Worm (Caenorhabditis elegans) whole organism, young adult: ENCODE data around the gene nhr-97.

ENCODE experiments used
- B0019.2 ChIP-seq: fragments of 200-800 bp; sonication (Bioruptor generic); conservative IDR thresholded peaks from 2 replicates; pipeline ENCODE4 v1.3.6; 2022; ENCODE audit warnings: missing genetic modification reagents, missing genetic modification characterization, missing compliant biosample characterization
- C06A6.2 ChIP-seq: fragments of 200-800 bp; sonication (Bioruptor generic); conservative IDR thresholded peaks from 2 replicates; pipeline ENCODE4 v1.3.6; 2022; ENCODE audit warnings: missing genetic modification characterization, missing compliant biosample characterization
- F22D6.2 ChIP-seq: sonication (generic microtip); optimal IDR thresholded peaks from 2 replicates; lab custom pipeline; 2016; ENCODE audit warnings: mild to moderate bottlenecking, missing genetic modification characterization, missing compliant biosample characterization
- F37B4.10 ChIP-seq: fragments of 200-800 bp; sonication (Bioruptor generic); IDR thresholded peaks from 2 replicates; pipeline ENCODE4 v1.3.6; 2022; ENCODE audit warnings: missing genetic modification characterization, missing compliant biosample characterization
- F49E8.2 ChIP-seq: sonication (generic microtip); optimal IDR thresholded peaks from 3 replicates; lab custom pipeline; 2017; ENCODE audit warnings: missing genetic modification characterization, mild to moderate bottlenecking, missing compliant biosample characterization, antibody characterized with exemption, moderate library complexity; ENCODE audit not compliant: insufficient read depth
- F57A8.1 ChIP-seq: fragments of 200-800 bp; sonication (Bioruptor generic); optimal IDR thresholded peaks from 2 replicates; lab custom pipeline; 2018; ENCODE audit warnings: mild to moderate bottlenecking, missing genetic modification characterization, moderate library complexity, missing compliant biosample characterization
- K11D2.4 ChIP-seq: fragments of 200-800 bp; sonication (Bioruptor generic); IDR thresholded peaks from 2 replicates; pipeline ENCODE4 v1.3.6; 2022; ENCODE audit warnings: missing genetic modification reagents, missing genetic modification characterization, missing compliant biosample characterization
- Y56A3A.18 ChIP-seq: fragments of 200-800 bp; sonication (Bioruptor generic); IDR thresholded peaks from 2 replicates; pipeline ENCODE4 v1.3.6; 2022; ENCODE audit warnings: missing genetic modification reagents, missing genetic modification characterization, missing compliant biosample characterization
- Y79H2A.3 ChIP-seq: fragments of 200-800 bp; sonication (Bioruptor generic); conservative IDR thresholded peaks from 2 replicates; pipeline ENCODE4 v1.3.6; 2022; ENCODE audit warnings: missing genetic modification reagents, missing genetic modification characterization, missing compliant biosample characterization
- aptf-3 ChIP-seq: fragments of 200-800 bp; sonication (Bioruptor generic); IDR thresholded peaks from 2 replicates; pipeline ENCODE4 v1.3.6; 2022; ENCODE audit warnings: missing genetic modification characterization, missing compliant biosample characterization
- atf-7 ChIP-seq: sonication (generic microtip); optimal IDR thresholded peaks from 2 replicates; lab custom pipeline; 2017; ENCODE audit warnings: mild to moderate bottlenecking, missing genetic modification characterization, missing compliant biosample characterization
- attf-6 ChIP-seq: fragments of 200-800 bp; sonication (Bioruptor generic); IDR thresholded peaks from 2 replicates; pipeline ENCODE4 v1.3.6; 2022; ENCODE audit warnings: missing genetic modification reagents, missing genetic modification characterization, missing compliant biosample characterization
- cebp-1 ChIP-seq, 2 experiments: fragments of 200-800 bp in 1 of 2; sonication (Bioruptor generic) in 1 of 2; sonication (generic microtip) in 1 of 2; IDR thresholded peaks in 1 of 2; optimal IDR thresholded peaks in 1 of 2; 2 replicates each; pipeline versions ENCODE4 v1.3.6 to Lab custom; 2017 to 2022; ENCODE audit warnings: missing compliant biosample characterization in 2 of 2, missing genetic modification characterization in 2 of 2, mild to moderate bottlenecking in 1 of 2, missing genetic modification reagents in 1 of 2, moderate library complexity in 1 of 2
- egrh-3 ChIP-seq: fragments of 200-800 bp; sonication (Bioruptor generic); IDR thresholded peaks from 2 replicates; pipeline ENCODE4 v1.3.6; 2022; ENCODE audit warnings: missing genetic modification reagents, missing genetic modification characterization, missing compliant biosample characterization
- hsf-1 ChIP-seq: fragments of 200-800 bp; sonication (Bioruptor generic); IDR thresholded peaks from 2 replicates; pipeline ENCODE4 v1.3.6; 2022; ENCODE audit warnings: missing genetic modification reagents, missing genetic modification characterization, missing compliant biosample characterization
- nfya-1 ChIP-seq: sonication (generic microtip); optimal IDR thresholded peaks from 2 replicates; lab custom pipeline; 2017; ENCODE audit warnings: antibody characterized with exemption, missing compliant biosample characterization, missing genetic modification characterization, borderline replicate concordance; ENCODE audit not compliant: insufficient read depth
- nhr-179 ChIP-seq: sonication (generic microtip); optimal IDR thresholded peaks from 2 replicates; lab custom pipeline; 2016; ENCODE audit warnings: mild to moderate bottlenecking, missing genetic modification characterization, missing compliant biosample characterization
- pha-4 ChIP-seq: fragments of 150-350 bp; sonication (generic microtip); optimal IDR thresholded peaks from 2 replicates; lab custom pipeline; 2014; ENCODE audit warnings: missing biosample characterization, missing genetic modification reagents, missing genetic modification characterization
- sdz-38 ChIP-seq: sonication (generic microtip); optimal IDR thresholded peaks from 2 replicates; lab custom pipeline; 2016; ENCODE audit warnings: missing genotype, missing genetic modification characterization, missing compliant biosample characterization
- sea-2 ChIP-seq: fragments of 200-800 bp; sonication (Bioruptor generic); IDR thresholded peaks from 2 replicates; pipeline ENCODE4 v1.3.6; 2022; ENCODE audit warnings: missing genetic modification characterization, missing compliant biosample characterization
- unc-62 ChIP-seq: fragments of 150-350 bp; optimal IDR thresholded peaks from 2 replicates; lab custom pipeline; 2014; ENCODE audit warnings: missing biosample characterization, missing genetic modification reagents, missing genetic modification characterization
- zfh-2 ChIP-seq: fragments of 200-800 bp; sonication (Bioruptor generic); conservative IDR thresholded peaks from 2 replicates; pipeline ENCODE4 v1.3.6; 2022; ENCODE audit warnings: missing genetic modification reagents, missing genetic modification characterization, missing compliant biosample characterization
- ztf-25 ChIP-seq: fragments of 200-800 bp; sonication (Bioruptor generic); IDR thresholded peaks from 2 replicates; pipeline ENCODE4 v1.3.6; 2022; ENCODE audit warnings: missing genetic modification reagents, missing genetic modification characterization, missing compliant biosample characterization

nhr-97 gene

ce11 chrIV:9810633-9811032 is 53.2 kb downstream of the nhr-97 start, which contains the start of gene dct-15:
Gene dct-15, minus strand, starts transcription at chrIV:9810733.
- TF ChIP-seq attf-6 (no peak), egrh-3 (GFP tag; lab: Robert Waterston, UW) (no peak), atf-7 (tag; lab: Kevin White, UChicago) (no peak), Y79H2A.3 (no peak), unc-62 (GFP tag; lab: Kevin White, UChicago) (no peak), nhr-179 (tag; lab: Kevin White, UChicago) (no peak), ztf-25 (GFP tag; lab: Robert Waterston, UW) (no peak), sea-2 (GFP tag; lab: Robert Waterston, UW) (no peak), F37B4.10 (no peak)

DNA sequence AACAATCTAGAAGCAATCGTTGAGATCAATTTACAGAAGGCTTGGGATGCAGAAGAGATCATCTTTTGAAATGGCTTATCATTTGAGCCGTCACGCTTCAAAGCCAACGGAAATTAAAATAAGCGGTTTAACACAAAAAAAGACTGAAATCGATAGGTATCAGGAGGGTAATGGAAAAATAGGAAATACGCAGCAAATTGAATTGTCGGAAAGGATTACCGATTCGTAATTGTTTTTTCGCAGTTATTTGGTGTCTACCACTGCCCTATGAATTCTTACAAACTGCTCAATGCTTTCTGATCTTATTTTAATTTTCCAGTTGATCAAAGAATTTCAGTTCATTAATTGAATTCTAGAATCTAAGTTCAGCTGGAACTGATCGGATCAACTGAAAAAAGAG is 54.0 kb downstream of the nhr-97 start:
- TF ChIP-seq hsf-1 (no peak), zfh-2 (GFP tag; lab: Robert Waterston, UW) (no peak), cebp-1 (GFP tag; IDR thresholded peaks at IDR 0.05; lab: Robert Waterston, UW) (no peak), cebp-1 (tag; optimal IDR thresholded peaks at IDR 0.05; lab: Kevin White, UChicago) (no peak), K11D2.4 (GFP tag; lab: Robert Waterston, UW) (no peak), B0019.2 (no peak), aptf-3 (GFP tag; lab: Robert Waterston, UW) (no peak), Y56A3A.18 (GFP tag; lab: Robert Waterston, UW) (no peak), F22D6.2 (tag; lab: Kevin White, UChicago) (no peak), pha-4 (tag; lab: Kevin White, UChicago) (no peak), nfya-1 (no peak), F49E8.2 (no peak), C06A6.2 (GFP tag; lab: Robert Waterston, UW) (no peak), F57A8.1 (GFP tag; lab: Kevin White, UChicago) (no peak), sdz-38 (tag; lab: Kevin White, UChicago) (no peak)
